Fruit fly (Drosophila melanogaster): ENCODE results near the gene CG11714.
A peak's percentile ranks its signal among the peaks of the same experiment; 100 is the strongest.

Gene CG11714

DNA sequence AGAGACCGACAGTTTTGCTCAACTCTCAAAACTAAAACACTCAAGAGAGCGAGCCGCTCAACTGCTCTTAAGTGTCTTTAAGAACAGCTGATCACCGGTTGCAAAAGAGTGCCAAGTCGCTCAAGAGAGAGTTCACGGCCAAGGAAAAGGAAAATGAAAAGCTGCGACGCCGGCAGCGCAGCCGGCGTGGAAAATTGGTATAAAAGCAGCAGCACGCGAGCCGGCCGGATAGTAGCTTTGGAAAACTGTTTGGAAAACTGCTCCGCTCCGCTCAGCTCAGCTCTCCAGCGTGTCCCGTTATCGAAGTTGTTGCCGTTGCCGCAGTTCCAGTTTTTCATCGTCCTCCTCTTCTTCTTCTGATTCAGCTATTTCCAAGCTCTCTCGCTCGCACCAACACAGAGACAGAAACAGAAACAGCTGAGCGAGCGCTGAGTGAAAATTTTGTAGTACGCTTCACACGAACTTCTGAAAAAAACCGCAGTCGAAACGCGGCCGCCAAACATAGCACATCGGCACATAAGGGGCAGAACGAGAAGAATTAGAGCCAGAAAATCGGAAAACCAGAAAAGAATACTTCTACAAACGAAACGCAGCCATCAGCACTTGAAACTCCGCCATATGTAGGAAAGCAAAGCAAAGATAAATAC is 35.1 kb downstream of the CG11714 start, which contains the start of gene chrb (continued):
- TF ChIP-seq CG8924 (tag; optimal IDR thresholded peaks at IDR 0.05) (peak; percentile 71), CG3726 (GFP tag; IDR thresholded peaks at IDR 0.05) (0 out of 3 replicates have a peak, but pooled peaks have one; percentile 30), crc (GFP tag; optimal IDR thresholded peaks at IDR 0.05) (no peak), Sox100B (GFP tag; optimal IDR thresholded peaks at IDR 0.05) (no peak), E2f2 (GFP tag; IDR thresholded peaks at IDR 0.05) (peak; percentile 23; the same call in 1 of the 2 replicates), hkb (optimal IDR thresholded peaks at IDR 0.05) (no peak), hkb (GFP tag; IDR thresholded peaks at IDR 0.05) (peak; percentile 73), zfh2 (GFP tag; optimal IDR thresholded peaks at IDR 0.05) (no peak), hb (GFP tag; IDR thresholded peaks at IDR 0.05; ENCODE audit: partially characterized antibody) (no peak), CG10654 (GFP tag; optimal IDR thresholded peaks at IDR 0.05) (no peak), CG30431 (GFP tag; optimal IDR thresholded peaks at IDR 0.05) (no peak), ato (GFP tag; IDR thresholded peaks at IDR 0.05; ENCODE audit: partially characterized antibody) (peak; percentile 69), knrl (GFP tag; IDR thresholded peaks at IDR 0.05; ENCODE audit: partially characterized antibody) (peak; percentile 50; the same call in 2 of the 3 replicates), CG6272 (GFP tag; IDR thresholded peaks at IDR 0.05) (no peak), nerfin-1 (tag; optimal IDR thresholded peaks at IDR 0.05) (peak; percentile 58), CG33213 (GFP tag; optimal IDR thresholded peaks at IDR 0.05) (peak; percentile 17), tx (GFP tag; optimal IDR thresholded peaks at IDR 0.05) (no peak), CG7928 (GFP tag; optimal IDR thresholded peaks at IDR 0.05) (no peak), rib (GFP tag; IDR thresholded peaks at IDR 0.05) (no peak; the same call in 1 of the 2 replicates), Dbx (GFP tag; IDR thresholded peaks at IDR 0.05) (peak; percentile 65; the same call in 2 of the 3 replicates), Tbp (GFP tag; optimal IDR thresholded peaks at IDR 0.05) (peak; percentile 29), CG3847 (GFP tag; IDR thresholded peaks at IDR 0.05) (no peak), Hr78 (GFP tag; optimal IDR thresholded peaks at IDR 0.05) (peak in 1 of 2 experiments; percentile 86), kni (GFP tag; optimal IDR thresholded peaks at IDR 0.05) (peak; percentile 93), CG17612 (GFP tag; IDR thresholded peaks at IDR 0.05) (no peak), Lpt (GFP tag; optimal IDR thresholded peaks at IDR 0.05) (no peak), Jarid2 (GFP tag; optimal IDR thresholded peaks at IDR 0.05) (peak; percentile 99), Hr39 (optimal IDR thresholded peaks at IDR 0.05) (no peak), CG16815 (GFP tag; optimal IDR thresholded peaks at IDR 0.05) (no peak), CG7963 (GFP tag; IDR thresholded peaks at IDR 0.05; ENCODE audit: partially characterized antibody) (0 out of 3 replicates have a peak, but pooled peaks have one; percentile 38), CG1024 (GFP tag; IDR thresholded peaks at IDR 0.05) (0 out of 2 replicates have a peak, but pooled peaks have one; percentile 30), CG10431 (GFP tag; optimal IDR thresholded peaks at IDR 0.05) (no peak), CG3065 (GFP tag; optimal IDR thresholded peaks at IDR 0.05) (no peak), CG18476 (GFP tag; optimal IDR thresholded peaks at IDR 0.05) (no peak), CG6765 (GFP tag; optimal IDR thresholded peaks at IDR 0.05) (peak; percentile 61), CG15073 (GFP tag; optimal IDR thresholded peaks at IDR 0.05) (no peak), D19B (GFP tag; optimal IDR thresholded peaks at IDR 0.05) (no peak), z (GFP tag; IDR thresholded peaks at IDR 0.05) (peak; percentile 97), CG7556 (GFP tag; optimal IDR thresholded peaks at IDR 0.05) (no peak), CG14667 (GFP tag; IDR thresholded peaks at IDR 0.05) (no peak), zen2 (GFP tag; IDR thresholded peaks at IDR 0.05; ENCODE audit: partially characterized antibody) (peak; percentile 84), CG13123 (GFP tag; optimal IDR thresholded peaks at IDR 0.05) (no peak), shn (GFP tag; optimal IDR thresholded peaks at IDR 0.05) (peak; percentile 30), NFAT (GFP tag; IDR thresholded peaks at IDR 0.05) (0 out of 2 replicates have a peak, but pooled peaks have one; percentile 26), CG10209 (GFP tag; optimal IDR thresholded peaks at IDR 0.05) (peak; percentile 43), en (GFP tag; optimal IDR thresholded peaks at IDR 0.05) (no peak), inv (GFP tag; IDR thresholded peaks at IDR 0.05; ENCODE audit: partially characterized antibody) (peak; percentile 39; the same call in 1 of the 2 replicates), MTF-1 (GFP tag; optimal IDR thresholded peaks at IDR 0.05; ENCODE audit: borderline replicate concordance) (peak; percentile 52), CG2120 (GFP tag; optimal IDR thresholded peaks at IDR 0.05) (peak; percentile 29), CG18262 (tag; optimal IDR thresholded peaks at IDR 0.05) (peak; percentile 46)
